Fruit fly (Drosophila melanogaster) whole organism, prepupa: ENCODE data around the gene CG18814.

ENCODE experiments used
- Blimp-1 ChIP-seq: fragments of 200-800 bp; sonication (Bioruptor generic); optimal IDR thresholded peaks from 3 replicates; lab custom pipeline; 2017; ENCODE audit warnings: missing biosample characterization, missing genetic modification characterization, mild to moderate bottlenecking, moderate library complexity, missing genetic modification reagents
- CG11294 ChIP-seq: fragments of 200-800 bp; sonication (Bioruptor generic); IDR thresholded peaks from 2 replicates; pipeline ENCODE4 v1.3.6; 2022; ENCODE audit warnings: missing biosample characterization, missing genetic modification characterization
- CG16779 ChIP-seq: fragments of 200-800 bp; sonication (Bioruptor generic); optimal IDR thresholded peaks from 3 replicates; lab custom pipeline; 2017; ENCODE audit warnings: missing biosample characterization, mild to moderate bottlenecking, missing genetic modification characterization
- CG31627 ChIP-seq: fragments of 200-800 bp; sonication (Bioruptor generic); optimal IDR thresholded peaks from 3 replicates; lab custom pipeline; 2016; ENCODE audit warnings: missing biosample characterization, missing genetic modification characterization
- CG3919 ChIP-seq: fragments of 200-800 bp; sonication (Bioruptor generic); optimal IDR thresholded peaks from 3 replicates; lab custom pipeline; 2016; ENCODE audit warnings: missing biosample characterization, missing genetic modification characterization
- CG7368 ChIP-seq: fragments of 200-800 bp; sonication (Bioruptor generic); optimal IDR thresholded peaks from 3 replicates; lab custom pipeline; 2016; ENCODE audit warnings: missing biosample characterization, missing genetic modification characterization
- Eip75B ChIP-seq: fragments of 200-800 bp; sonication (Bioruptor generic); optimal IDR thresholded peaks from 3 replicates; lab custom pipeline; 2016; ENCODE audit warnings: missing biosample characterization, missing genetic modification characterization
- Eip93F ChIP-seq: fragments of 200-800 bp; sonication (Bioruptor generic); optimal IDR thresholded peaks from 2 replicates; lab custom pipeline; 2016; ENCODE audit warnings: missing biosample characterization, mild to moderate bottlenecking, missing genetic modification characterization
- Ets21C ChIP-seq: fragments of 200-800 bp; sonication (Bioruptor generic); optimal IDR thresholded peaks from 3 replicates; lab custom pipeline; 2016; ENCODE audit warnings: missing biosample characterization, missing genetic modification characterization
- Sox102F ChIP-seq: fragments of 200-800 bp; sonication (Bioruptor generic); optimal IDR thresholded peaks from 2 replicates; lab custom pipeline; 2016; ENCODE audit warnings: missing biosample characterization, mild to moderate bottlenecking, missing genetic modification characterization
- topi ChIP-seq: fragments of 200-800 bp; sonication (Bioruptor generic); optimal IDR thresholded peaks from 3 replicates; lab custom pipeline; 2016; ENCODE audit warnings: missing biosample characterization, missing genetic modification characterization

- TF ChIP-seq CG16779 (tag; lab: Kevin White, UChicago): no peak
- TF ChIP-seq Ets21C (GFP tag; lab: Kevin White, UChicago): no peak
- no peak for TF ChIP-seq CG11294
- TF ChIP-seq CG7368 (GFP tag; lab: Kevin White, UChicago): no peak
- no peak for TF ChIP-seq Eip93F (GFP tag; lab: Kevin White, UChicago)
- no peak for TF ChIP-seq Blimp-1 (GFP tag; lab: Kevin White, UChicago)
- no peak for TF ChIP-seq Eip75B (GFP tag; lab: Kevin White, UChicago)
- TF ChIP-seq CG31627 (GFP tag; lab: Kevin White, UChicago): no peak
- no peak for TF ChIP-seq CG3919 (GFP tag; lab: Kevin White, UChicago)
- no peak for TF ChIP-seq topi (GFP tag; lab: Kevin White, UChicago)
- no peak for TF ChIP-seq Sox102F (GFP tag; lab: Kevin White, UChicago)
These were observed 40.1 kb upstream of the CG18814 start, which contains the start of gene CG33061 for dm6 chr3L:16329495-16329894.
